Worm (Caenorhabditis elegans): ENCODE results near the gene cyn-11.

The cyn-11 gene

ce11 chrII:8751042-8751441 is 35.0 kb upstream of the cyn-11 start:
- TF ChIP-seq zip-4 (GFP tag; optimal IDR thresholded peaks at IDR 0.05) = no peak
- TF ChIP-seq nhr-237 (tag; optimal IDR thresholded peaks at IDR 0.05) = no peak
- no peak for TF ChIP-seq lin-39 (tag; optimal IDR thresholded peaks at IDR 0.05)
- TF ChIP-seq blmp-1 (tag; optimal IDR thresholded peaks at IDR 0.05) = peak; percentile 100
- TF ChIP-seq skn-1 (tag; optimal IDR thresholded peaks at IDR 0.05) = no peak
- no peak for TF ChIP-seq lir-3 (tag; optimal IDR thresholded peaks at IDR 0.05; ENCODE audit: poor library complexity)
- TF ChIP-seq nhr-76 (tag; optimal IDR thresholded peaks at IDR 0.05) = no peak
- no peak for TF ChIP-seq C16A3.4 (tag; optimal IDR thresholded peaks at IDR 0.05)
- no peak for TF ChIP-seq efl-1 (optimal IDR thresholded peaks at IDR 0.05)
- TF ChIP-seq efl-1 (GFP tag; optimal IDR thresholded peaks at IDR 0.05 in 1 of 2) = peak in 1 of 2 experiments; percentile 72
- TF ChIP-seq nhr-85 (tag) = no peak
- TF ChIP-seq jun-1 (tag; optimal IDR thresholded peaks at IDR 0.05) = peak; percentile 53
- TF ChIP-seq lsy-2 (tag; optimal IDR thresholded peaks at IDR 0.05) = no peak
- TF ChIP-seq mab-9 (GFP tag; IDR thresholded peaks at IDR 0.05) = no peak
- no peak for TF ChIP-seq F16B12.6 (tag; optimal IDR thresholded peaks at IDR 0.05)
- no peak for TF ChIP-seq nhr-84 (tag; optimal IDR thresholded peaks at IDR 0.05)

ce11 chrII:8750056-8750455 is 34.0 kb upstream of the cyn-11 start:
- no peak for TF ChIP-seq egl-27 (tag; optimal IDR thresholded peaks at IDR 0.05)
- TF ChIP-seq ztf-4 (tag; optimal IDR thresholded peaks at IDR 0.05) = no peak
- TF ChIP-seq zip-4 (GFP tag; optimal IDR thresholded peaks at IDR 0.05) = no peak
- no peak for TF ChIP-seq pqm-1 (tag; optimal IDR thresholded peaks at IDR 0.05)
- no peak for TF ChIP-seq F16B12.6 (tag; optimal IDR thresholded peaks at IDR 0.05)
- TF ChIP-seq elt-2 (tag; optimal IDR thresholded peaks at IDR 0.05) = no peak
- TF ChIP-seq fkh-4 (tag; optimal IDR thresholded peaks at IDR 0.05; ENCODE audit: borderline replicate concordance) = no peak
- TF ChIP-seq fos-1 (tag; optimal IDR thresholded peaks at IDR 0.05) = no peak
- no peak for TF ChIP-seq nhr-77 (tag; optimal IDR thresholded peaks at IDR 0.05)
- peak; percentile 28 for TF ChIP-seq lin-14 (GFP tag; optimal IDR thresholded peaks at IDR 0.05)
- TF ChIP-seq snu-23 (GFP tag; optimal IDR thresholded peaks at IDR 0.05) = peak; percentile 1
- no peak for TF ChIP-seq tbx-2 (tag; optimal IDR thresholded peaks at IDR 0.05)
- no peak for TF ChIP-seq ama-1 (optimal IDR thresholded peaks at IDR 0.05)
- no peak for TF ChIP-seq nhr-28 (tag; optimal IDR thresholded peaks at IDR 0.05)
- TF ChIP-seq skn-1 (tag; optimal IDR thresholded peaks at IDR 0.05) = peak; percentile 60
- no peak for TF ChIP-seq isw-1 (GFP tag; IDR thresholded peaks at IDR 0.05)
- TF ChIP-seq blmp-1 (tag; optimal IDR thresholded peaks at IDR 0.05) = peak; percentile 95
- no peak for TF ChIP-seq sox-4 (tag; optimal IDR thresholded peaks at IDR 0.05)
- TF ChIP-seq nhr-76 (tag; optimal IDR thresholded peaks at IDR 0.05) = no peak

- TF ChIP-seq nhr-71 (tag; optimal IDR thresholded peaks at IDR 0.05) (no peak), blmp-1 (tag; optimal IDR thresholded peaks at IDR 0.05) (peak; percentile 100)
Observed at ce11 chrII:8749084-8749483, 33.0 kb upstream of the cyn-11 start.

ce11 chrII:8748638-8749037 is 32.6 kb upstream of the cyn-11 start:
- no peak for TF ChIP-seq efl-1 (optimal IDR thresholded peaks at IDR 0.05)
- TF ChIP-seq efl-1 (GFP tag; optimal IDR thresholded peaks at IDR 0.05 in 1 of 2) = peak in 1 of 2 experiments; percentile 64
- no peak for TF ChIP-seq nhr-84 (tag; optimal IDR thresholded peaks at IDR 0.05)
- TF ChIP-seq lsy-2 (tag; optimal IDR thresholded peaks at IDR 0.05) = no peak
- no peak for TF ChIP-seq snpc-4 (tag; optimal IDR thresholded peaks at IDR 0.05)
- TF ChIP-seq grh-1 (GFP tag; IDR thresholded peaks at IDR 0.05) = no peak
- TF ChIP-seq ceh-82 (tag; optimal IDR thresholded peaks at IDR 0.05) = no peak
- no peak for TF ChIP-seq fkh-8 (tag; optimal IDR thresholded peaks at IDR 0.05)

ce11 chrII:8747939-8748352 is 31.9 kb upstream of the cyn-11 start:
- TF ChIP-seq efl-3 (GFP tag; optimal IDR thresholded peaks at IDR 0.05) (no peak), nhr-11 (tag; optimal IDR thresholded peaks at IDR 0.05) (no peak), nhr-84 (tag; optimal IDR thresholded peaks at IDR 0.05) (no peak)
